Worm (Caenorhabditis elegans) whole organism, late embryonic: ENCODE results near the gene ZK470.2.

Experiments
- ama-1 ChIP-seq: fragments of 150-350 bp; optimal IDR thresholded peaks from 2 replicates; lab custom pipeline; 2014
- fkh-10 ChIP-seq: fragments of 150-350 bp; optimal IDR thresholded peaks from 2 replicates; lab custom pipeline; 2014; ENCODE audit warnings: missing biosample characterization, missing genetic modification reagents, missing genetic modification characterization
- hlh-30 ChIP-seq: sonication (generic microtip); optimal IDR thresholded peaks from 2 replicates; lab custom pipeline; 2017; ENCODE audit warnings: antibody characterized with exemption, missing genetic modification characterization, missing compliant biosample characterization; ENCODE audit not compliant: insufficient read depth
- ztf-16 ChIP-seq: sonication (generic microtip); optimal IDR thresholded peaks from 2 replicates; lab custom pipeline; 2017; ENCODE audit warnings: missing genetic modification characterization, missing compliant biosample characterization

DNA sequence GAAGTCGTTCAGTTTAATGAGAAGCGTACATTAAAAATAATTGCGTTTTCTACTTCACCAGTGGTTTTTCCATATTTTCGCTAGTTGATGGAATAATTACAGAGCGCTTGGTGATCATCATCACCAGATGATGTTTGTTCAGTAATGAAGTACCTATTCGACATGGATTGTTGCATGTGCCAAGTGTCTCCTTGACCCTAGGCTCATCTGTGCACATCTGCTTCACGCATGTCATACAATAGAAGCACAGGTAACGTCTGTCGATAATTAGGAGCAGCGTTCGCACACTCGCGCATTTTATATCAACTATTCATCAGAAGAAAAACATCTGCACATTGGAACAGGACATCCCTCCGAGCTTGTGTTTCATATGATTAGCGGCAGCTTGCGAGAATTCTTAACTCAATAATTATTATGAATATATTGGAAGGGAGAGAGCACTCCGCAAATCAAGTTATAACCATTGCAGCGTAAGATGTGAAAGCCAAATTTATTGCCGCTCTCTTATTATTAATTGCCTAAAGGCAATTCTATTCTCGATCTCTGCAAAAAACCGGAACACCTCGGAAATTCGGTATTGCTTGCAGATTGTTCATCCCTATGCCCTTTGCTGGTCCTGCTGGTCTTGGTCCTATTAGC lies 9.7 kb upstream of the ZK470.2 start:
- TF ChIP-seq ama-1 (lab: Kevin White, UChicago): no peak
- TF ChIP-seq ztf-16 (tag; lab: Kevin White, UChicago): no peak
- TF ChIP-seq hlh-30 (tag; lab: Kevin White, UChicago): no peak
- TF ChIP-seq fkh-10 (GFP tag; lab: Kevin White, UChicago): no peak
